Fruit fly (Drosophila melanogaster) whole organism, embryonic: ENCODE measurements around the gene Plc21C.

ENCODE experiments used
- Abd-B ChIP-seq: fragments of 200-800 bp; sonication (Bioruptor generic); optimal IDR thresholded peaks from 2 replicates; lab custom pipeline; 2018; ENCODE audit warnings: missing biosample characterization, mild to moderate bottlenecking, missing genetic modification characterization, moderate library complexity
- CG12391 ChIP-seq: fragments of 200-800 bp; sonication (Bioruptor generic); optimal IDR thresholded peaks from 3 replicates; lab custom pipeline; 2018; ENCODE audit warnings: missing biosample characterization, mild to moderate bottlenecking, missing genetic modification characterization, moderate library complexity
- CG12659 ChIP-seq: fragments of 200-800 bp; sonication (Bioruptor generic); optimal IDR thresholded peaks from 3 replicates; lab custom pipeline; 2017; ENCODE audit warnings: mild to moderate bottlenecking, missing biosample characterization, missing genetic modification reagents, missing genetic modification characterization
- CG13894 ChIP-seq: fragments of 200-800 bp; sonication (Bioruptor generic); optimal IDR thresholded peaks from 3 replicates; lab custom pipeline; 2018; ENCODE audit warnings: missing biosample characterization, mild to moderate bottlenecking, missing genetic modification characterization, moderate library complexity
- CG14441 ChIP-seq: fragments of 200-800 bp; sonication (Bioruptor generic); IDR thresholded peaks from 2 replicates; pipeline ENCODE4 v1.3.6; 2022; ENCODE audit warnings: missing biosample characterization, missing genetic modification characterization
- CG14667 ChIP-seq: fragments of 200-800 bp; sonication (Bioruptor generic); IDR thresholded peaks from 2 replicates; pipeline ENCODE4 v1.3.6; 2022; ENCODE audit warnings: missing biosample characterization, missing genetic modification characterization
- CG14710 ChIP-seq: fragments of 200-800 bp; sonication (Bioruptor generic); optimal IDR thresholded peaks from 3 replicates; lab custom pipeline; 2019; ENCODE audit warnings: missing biosample characterization, mild to moderate bottlenecking, missing genetic modification characterization, moderate library complexity
- CG15514 ChIP-seq: fragments of 200-800 bp; sonication (Bioruptor generic); optimal IDR thresholded peaks from 3 replicates; lab custom pipeline; 2017; ENCODE audit warnings: missing biosample characterization, missing genetic modification characterization, mild to moderate bottlenecking, moderate library complexity, missing genetic modification reagents
- CG16815 ChIP-seq: fragments of 200-800 bp; sonication (Bioruptor generic); optimal IDR thresholded peaks from 3 replicates; lab custom pipeline; 2017; ENCODE audit warnings: missing biosample characterization, mild to moderate bottlenecking, missing genetic modification characterization
- CG17186 ChIP-seq: fragments of 200-800 bp; sonication (Bioruptor generic); optimal IDR thresholded peaks from 3 replicates; lab custom pipeline; 2017; ENCODE audit warnings: missing biosample characterization, missing genetic modification reagents, missing genetic modification characterization
- CG17328 ChIP-seq: fragments of 200-800 bp; sonication (Bioruptor generic); IDR thresholded peaks from 2 replicates; pipeline ENCODE4 v1.3.6; 2022; ENCODE audit warnings: missing biosample characterization, missing genetic modification characterization
- CG17385 ChIP-seq: fragments of 200-800 bp; sonication (Bioruptor generic); optimal IDR thresholded peaks from 3 replicates; lab custom pipeline; 2018; ENCODE audit warnings: missing biosample characterization, mild to moderate bottlenecking, missing genetic modification characterization
- CG17802 ChIP-seq: fragments of 200-800 bp; sonication (Bioruptor generic); optimal IDR thresholded peaks from 2 replicates; lab custom pipeline; 2018; ENCODE audit warnings: missing biosample characterization, mild to moderate bottlenecking, missing genetic modification characterization, moderate library complexity
- CG17829 ChIP-seq: fragments of 200-800 bp; optimal IDR thresholded peaks from 2 replicates; lab custom pipeline; 2019; ENCODE audit warnings: missing biosample characterization, mild to moderate bottlenecking, missing genetic modification characterization, moderate library complexity
- CG1792 ChIP-seq: fragments of 200-800 bp; sonication (Bioruptor generic); optimal IDR thresholded peaks from 2 replicates; lab custom pipeline; 2016; ENCODE audit warnings: missing biosample characterization, missing genetic modification characterization
- CG2120 ChIP-seq: fragments of 200-800 bp; sonication (Bioruptor generic); optimal IDR thresholded peaks from 3 replicates; lab custom pipeline; 2016; ENCODE audit warnings: missing biosample characterization, missing genetic modification characterization
- CG2712 ChIP-seq: fragments of 200-800 bp; optimal IDR thresholded peaks from 3 replicates; lab custom pipeline; 2019; ENCODE audit warnings: missing biosample characterization, mild to moderate bottlenecking, missing genetic modification characterization, moderate library complexity
- CG3281 ChIP-seq: fragments of 200-800 bp; sonication (Bioruptor generic); optimal IDR thresholded peaks from 3 replicates; lab custom pipeline; 2017; ENCODE audit warnings: missing biosample characterization, mild to moderate bottlenecking, missing genetic modification characterization
- CG33213 ChIP-seq: fragments of 200-800 bp; sonication (Bioruptor generic); optimal IDR thresholded peaks from 3 replicates; lab custom pipeline; 2016; ENCODE audit warnings: missing biosample characterization, missing genetic modification characterization
- CG33557 ChIP-seq: fragments of 200-800 bp; sonication (Bioruptor generic); optimal IDR thresholded peaks from 2 replicates; lab custom pipeline; 2019; ENCODE audit warnings: missing biosample characterization, mild to moderate bottlenecking, missing genetic modification characterization, moderate library complexity
- CG3407 ChIP-seq: fragments of 200-800 bp; sonication (Bioruptor generic); optimal IDR thresholded peaks from 2 replicates; lab custom pipeline; 2018; ENCODE audit warnings: missing biosample characterization, mild to moderate bottlenecking, missing genetic modification characterization
- CG6854 ChIP-seq: fragments of 200-800 bp; sonication (Bioruptor generic); optimal IDR thresholded peaks from 3 replicates; lab custom pipeline; 2017; ENCODE audit warnings: missing biosample characterization, mild to moderate bottlenecking, missing genetic modification characterization
- CG7987 ChIP-seq: fragments of 200-800 bp; sonication (Bioruptor generic); optimal IDR thresholded peaks from 2 replicates; lab custom pipeline; 2018; ENCODE audit warnings: missing biosample characterization, mild to moderate bottlenecking, missing genetic modification characterization, moderate library complexity
- CG9797 ChIP-seq: fragments of 200-800 bp; sonication (Bioruptor generic); optimal IDR thresholded peaks from 3 replicates; lab custom pipeline; 2018; ENCODE audit warnings: missing biosample characterization, mild to moderate bottlenecking, missing genetic modification characterization
- Deaf1 ChIP-seq: fragments of 200-800 bp; optimal IDR thresholded peaks from 3 replicates; lab custom pipeline; 2019; ENCODE audit warnings: missing biosample characterization, mild to moderate bottlenecking, missing genetic modification characterization, moderate library complexity
- Dip3 ChIP-seq: fragments of 200-800 bp; sonication (Bioruptor generic); optimal IDR thresholded peaks from 3 replicates; lab custom pipeline; 2016; ENCODE audit warnings: missing biosample characterization, missing genetic modification characterization
- Dp ChIP-seq: fragments of 200-800 bp; sonication (Bioruptor generic); optimal IDR thresholded peaks from 2 replicates; lab custom pipeline; 2018; ENCODE audit warnings: missing biosample characterization, mild to moderate bottlenecking, missing genetic modification characterization, moderate library complexity
- HmgD ChIP-seq: fragments of 200-800 bp; sonication (Bioruptor generic); optimal IDR thresholded peaks from 3 replicates; lab custom pipeline; 2016; ENCODE audit warnings: missing biosample characterization, missing genetic modification characterization
- HmgZ ChIP-seq: fragments of 200-800 bp; sonication (Bioruptor generic); optimal IDR thresholded peaks from 2 replicates; lab custom pipeline; 2018; ENCODE audit warnings: missing biosample characterization, mild to moderate bottlenecking, missing genetic modification characterization
- Jarid2 ChIP-seq: fragments of 200-800 bp; sonication (Bioruptor generic); optimal IDR thresholded peaks from 3 replicates; lab custom pipeline; 2017; ENCODE audit warnings: mild to moderate bottlenecking, missing biosample characterization, missing genetic modification reagents, missing genetic modification characterization
- Lhr ChIP-seq: fragments of 200-800 bp; sonication (Bioruptor generic); optimal IDR thresholded peaks from 3 replicates; lab custom pipeline; 2017; ENCODE audit warnings: mild to moderate bottlenecking, missing biosample characterization, missing genetic modification reagents, missing genetic modification characterization
- MESR4 ChIP-seq: fragments of 200-800 bp; sonication (Bioruptor generic); optimal IDR thresholded peaks from 2 replicates; lab custom pipeline; 2018; ENCODE audit warnings: missing biosample characterization, mild to moderate bottlenecking, missing genetic modification characterization, moderate library complexity
- Med ChIP-seq: fragments of 200-800 bp; sonication (Bioruptor generic); peaks from one replicate; lab custom pipeline; 2016; ENCODE audit warnings: missing biosample characterization, missing genetic modification characterization, mild to moderate bottlenecking, inconsistent platforms, moderate library complexity
- Sin3A ChIP-seq: fragments of >200 bp; optimal IDR thresholded peaks from 2 replicates; lab custom pipeline; 2018
- YL-1 ChIP-seq: fragments of 200-800 bp; sonication (Bioruptor generic); optimal IDR thresholded peaks from 3 replicates; lab custom pipeline; 2017; ENCODE audit warnings: missing biosample characterization, mild to moderate bottlenecking, missing genetic modification characterization
- abd-A ChIP-seq: fragments of 200-800 bp; sonication (Bioruptor generic); optimal IDR thresholded peaks from 3 replicates; lab custom pipeline; 2019; ENCODE audit warnings: missing biosample characterization, mild to moderate bottlenecking, missing genetic modification characterization, moderate library complexity
- cg ChIP-seq: fragments of 200-800 bp; sonication (Bioruptor generic); optimal IDR thresholded peaks from 3 replicates; lab custom pipeline; 2019; ENCODE audit warnings: missing biosample characterization, mild to moderate bottlenecking, missing genetic modification characterization, moderate library complexity
- chinmo ChIP-seq: fragments of 200-800 bp; sonication (Bioruptor generic); IDR thresholded peaks from 4 replicates; pipeline ENCODE4 v1.3.6; 2022; ENCODE audit warnings: missing biosample characterization, missing genetic modification characterization; ENCODE audit not compliant: partially characterized antibody
- dm ChIP-seq: fragments of 200-800 bp; sonication (Bioruptor generic); optimal IDR thresholded peaks from 3 replicates; lab custom pipeline; 2016; ENCODE audit warnings: missing biosample characterization, missing genetic modification characterization
- grn ChIP-seq: fragments of 200-800 bp; sonication (Bioruptor generic); optimal IDR thresholded peaks from 3 replicates; lab custom pipeline; 2017; ENCODE audit warnings: missing biosample characterization, missing genetic modification characterization
- gro ChIP-seq: fragments of 200-800 bp; sonication (Bioruptor generic); optimal IDR thresholded peaks from 2 replicates; lab custom pipeline; 2016; ENCODE audit warnings: missing biosample characterization, missing genetic modification characterization
- jigr1 ChIP-seq: fragments of 200-800 bp; sonication (Bioruptor generic); IDR thresholded peaks from 3 replicates; pipeline ENCODE4 v1.3.6; 2022; ENCODE audit warnings: missing biosample characterization, missing genetic modification characterization
- mam ChIP-seq: fragments of 200-800 bp; sonication (Bioruptor generic); optimal IDR thresholded peaks from 3 replicates; lab custom pipeline; 2016; ENCODE audit warnings: missing biosample characterization, missing genetic modification characterization
- pho ChIP-seq: fragments of 200-800 bp; sonication (Bioruptor generic); optimal IDR thresholded peaks from 2 replicates; lab custom pipeline; 2016; ENCODE audit warnings: missing biosample characterization, missing genetic modification characterization
- pzg ChIP-seq: fragments of 200-800 bp; sonication (Bioruptor generic); optimal IDR thresholded peaks from 3 replicates; lab custom pipeline; 2018; ENCODE audit warnings: missing biosample characterization, mild to moderate bottlenecking, missing genetic modification characterization, moderate library complexity
- sd ChIP-seq: fragments of 200-800 bp; sonication (Bioruptor generic); optimal IDR thresholded peaks from 3 replicates; lab custom pipeline; 2018; ENCODE audit warnings: missing biosample characterization, mild to moderate bottlenecking, missing genetic modification characterization, moderate library complexity
- sens ChIP-seq: fragments of 200-800 bp; sonication (Bioruptor generic); peaks from one replicate; lab custom pipeline; 2016; ENCODE audit warnings: missing biosample characterization, missing genetic modification characterization
- sisA ChIP-seq: fragments of 200-800 bp; sonication (Bioruptor generic); IDR thresholded peaks from 2 replicates; pipeline ENCODE4 v1.3.6; 2022; ENCODE audit warnings: missing biosample characterization, missing genetic modification characterization
- wek ChIP-seq: fragments of 200-800 bp; sonication (Bioruptor generic); optimal IDR thresholded peaks from 3 replicates; lab custom pipeline; 2018; ENCODE audit warnings: missing biosample characterization, mild to moderate bottlenecking, missing genetic modification characterization, moderate library complexity
- zen2 ChIP-seq: fragments of 200-800 bp; sonication (Bioruptor generic); IDR thresholded peaks from 3 replicates; pipeline ENCODE4 v1.3.6; 2022; ENCODE audit warnings: missing biosample characterization, missing genetic modification characterization; ENCODE audit not compliant: partially characterized antibody

Plc21C gene

DNA sequence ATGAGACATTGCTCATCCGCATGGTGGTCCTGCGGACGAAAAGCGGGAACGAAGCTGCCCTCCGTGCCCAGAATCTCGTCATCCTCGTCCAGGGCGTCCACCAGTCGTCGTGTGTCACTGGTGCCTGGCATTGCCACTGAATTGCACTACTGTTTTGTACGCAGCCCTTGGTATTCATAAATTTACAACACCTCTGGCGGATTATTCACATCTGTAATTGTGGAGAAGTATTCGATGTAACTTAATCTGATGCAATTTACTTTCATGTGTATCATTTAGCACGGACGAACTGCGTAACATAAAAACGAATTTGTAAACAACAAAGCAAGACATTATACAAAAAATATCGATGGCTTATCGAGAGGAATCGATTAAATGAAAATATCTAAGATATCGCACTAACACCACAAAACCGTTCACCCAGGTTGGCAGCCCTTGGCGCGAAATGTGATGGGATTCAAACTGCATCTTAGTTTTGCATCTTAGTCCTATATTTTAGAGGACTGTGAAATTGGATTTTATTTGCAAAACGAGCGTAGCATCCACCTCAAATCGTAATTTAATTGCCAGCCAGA lies 51.9 kb downstream of the Plc21C start, which contains the start of gene Ent1 (continued):
- TF ChIP-seq CG2712 (tag; lab: Kevin White, UChicago) (peak; percentile 1), CG17802 (tag; lab: Kevin White, UChicago) (no peak), dm (GFP tag; lab: Kevin White, UChicago) (no peak), CG17186 (GFP tag; lab: Kevin White, UChicago) (peak; percentile 8), Jarid2 (GFP tag; lab: Kevin White, UChicago) (peak; percentile 28), chinmo (GFP tag; lab: Robert Waterston, UW) (no peak), CG17829 (tag; lab: Kevin White, UChicago) (peak; percentile 14), Med (GFP tag; lab: Kevin White, UChicago) (peak; percentile 82), Sin3A (lab: Kevin White, UChicago) (peak; percentile 59), Dip3 (GFP tag; lab: Kevin White, UChicago) (no peak), CG33557 (GFP tag; lab: Kevin White, UChicago) (no peak), CG3407 (GFP tag; lab: Kevin White, UChicago) (no peak), Abd-B (GFP tag; lab: Kevin White, UChicago) (no peak), jigr1 (no peak), CG33213 (GFP tag; lab: Kevin White, UChicago) (peak; percentile 32), wek (no peak), zen2 (GFP tag; lab: Robert Waterston, UW) (no peak), pho (GFP tag; lab: Kevin White, UChicago) (peak; percentile 26), mam (no peak), CG14710 (tag; lab: Kevin White, UChicago) (peak; percentile 33), Dp (peak; percentile 98), CG15514 (peak; percentile 95), CG17328 (GFP tag; lab: Robert Waterston, UW) (no peak), HmgZ (peak; percentile 25), gro (peak; percentile 60), CG12659 (peak; percentile 34), MESR4 (GFP tag; lab: Kevin White, UChicago) (peak; percentile 88), sisA (GFP tag; lab: Robert Waterston, UW) (no peak), CG7987 (GFP tag; lab: Kevin White, UChicago) (peak; percentile 21), pzg (peak; percentile 89), CG6854 (GFP tag; lab: Kevin White, UChicago) (no peak), CG14667 (GFP tag; lab: Robert Waterston, UW) (no peak), sd (tag; lab: Kevin White, UChicago) (peak; percentile 42), sens (peak; percentile 50), abd-A (tag; lab: Kevin White, UChicago) (peak; percentile 56), YL-1 (GFP tag; lab: Kevin White, UChicago) (peak; percentile 64), CG17385 (GFP tag; lab: Kevin White, UChicago) (no peak), CG9797 (GFP tag; lab: Kevin White, UChicago) (peak; percentile 5), Lhr (GFP tag; lab: Kevin White, UChicago) (peak; percentile 31), grn (GFP tag; lab: Kevin White, UChicago) (peak; percentile 18), CG12391 (peak; percentile 10), CG3281 (GFP tag; lab: Kevin White, UChicago) (no peak), CG13894 (peak; percentile 8), cg (peak; percentile 76), CG14441 (no peak), CG16815 (GFP tag; lab: Kevin White, UChicago) (no peak), Deaf1 (tag; lab: Kevin White, UChicago) (peak; percentile 9), HmgD (GFP tag; lab: Kevin White, UChicago) (peak; percentile 25), CG2120 (peak; percentile 19), CG1792 (GFP tag; lab: Kevin White, UChicago) (no peak)
